Worm (Caenorhabditis elegans): ENCODE results near the gene srh-38.

DNA sequence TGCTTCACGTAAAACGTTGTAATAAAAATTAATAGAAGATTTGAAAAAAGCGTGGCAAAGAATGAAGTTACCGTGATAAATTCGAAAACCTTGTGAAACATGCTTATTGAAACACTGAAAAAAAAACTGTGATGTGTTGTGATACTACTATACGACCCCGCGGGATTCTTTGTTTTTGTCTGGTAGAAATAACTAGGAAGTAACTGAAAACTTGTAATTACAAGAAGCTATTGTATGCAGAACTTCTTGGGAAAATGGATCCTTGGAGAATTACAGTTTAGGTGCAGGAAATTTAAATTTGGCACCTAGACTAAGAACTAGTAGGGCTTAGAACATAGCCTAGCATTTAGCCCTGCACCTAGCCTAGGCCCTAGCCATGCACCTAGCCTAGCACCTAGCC lies 42.7 kb downstream of the srh-38 start, which contains the start of gene str-39:
- TF ChIP-seq F52B5.7 (tag; optimal IDR thresholded peaks at IDR 0.05) (no peak), ceh-91 (GFP tag; IDR thresholded peaks at IDR 0.05) (no peak), Y56A3A.18 (GFP tag; IDR thresholded peaks at IDR 0.05) (no peak), F37B4.10 (GFP tag; IDR thresholded peaks at IDR 0.05) (no peak), chd-7 (tag; optimal IDR thresholded peaks at IDR 0.05) (no peak), efl-1 (GFP tag; optimal IDR thresholded peaks at IDR 0.05) (no peak), ama-1 (optimal IDR thresholded peaks at IDR 0.05) (no peak), ama-1 (GFP tag; optimal IDR thresholded peaks at IDR 0.05) (no peak), B0035.1 (tag; optimal IDR thresholded peaks at IDR 0.05) (no peak), aptf-3 (GFP tag; IDR thresholded peaks at IDR 0.05) (no peak), snpc-4 (GFP tag; optimal IDR thresholded peaks at IDR 0.05) (no peak), snpc-4 (tag; optimal IDR thresholded peaks at IDR 0.05) (no peak), tbx-9 (tag; optimal IDR thresholded peaks at IDR 0.05; ENCODE audit: borderline replicate concordance) (no peak), xnd-1 (tag; optimal IDR thresholded peaks at IDR 0.05) (no peak)
